Fruit fly (Drosophila melanogaster) whole organism, embryonic: ENCODE results near the gene CG10343.

ENCODE experiments used
- Abd-B ChIP-seq: fragments of 200-800 bp; sonication (Bioruptor generic); optimal IDR thresholded peaks from 2 replicates; lab custom pipeline; 2018; ENCODE audit warnings: missing biosample characterization, mild to moderate bottlenecking, missing genetic modification characterization, moderate library complexity
- Bgb ChIP-seq: fragments of 200-800 bp; sonication (Bioruptor generic); IDR thresholded peaks from 2 replicates; pipeline ENCODE4 v1.3.6; 2022; ENCODE audit warnings: missing biosample characterization, missing genetic modification characterization; ENCODE audit not compliant: partially characterized antibody
- BtbVII ChIP-seq: fragments of 200-800 bp; sonication (Bioruptor generic); optimal IDR thresholded peaks from 3 replicates; lab custom pipeline; 2017; ENCODE audit warnings: missing biosample characterization, mild to moderate bottlenecking, missing genetic modification characterization
- CG10431 ChIP-seq: fragments of 200-800 bp; sonication (Bioruptor generic); optimal IDR thresholded peaks from 3 replicates; lab custom pipeline; 2018; ENCODE audit warnings: missing biosample characterization, mild to moderate bottlenecking, missing genetic modification characterization
- CG11696 ChIP-seq: fragments of 200-800 bp; sonication (Bioruptor generic); IDR thresholded peaks from 2 replicates; pipeline ENCODE4 v1.3.6; 2022; ENCODE audit warnings: missing biosample characterization, missing genetic modification characterization
- CG16779 ChIP-seq: fragments of 200-800 bp; sonication (Bioruptor generic); IDR thresholded peaks from 2 replicates; pipeline ENCODE4 v1.3.6; 2022; ENCODE audit warnings: missing biosample characterization, missing genetic modification characterization
- CG16815 ChIP-seq: fragments of 200-800 bp; sonication (Bioruptor generic); optimal IDR thresholded peaks from 3 replicates; lab custom pipeline; 2017; ENCODE audit warnings: missing biosample characterization, mild to moderate bottlenecking, missing genetic modification characterization
- CG2889 ChIP-seq: fragments of 200-800 bp; sonication (Bioruptor generic); IDR thresholded peaks from 3 replicates; pipeline ENCODE4 v1.3.6; 2022; ENCODE audit warnings: missing biosample characterization, missing genetic modification characterization
- CG33557 ChIP-seq: fragments of 200-800 bp; sonication (Bioruptor generic); optimal IDR thresholded peaks from 2 replicates; lab custom pipeline; 2019; ENCODE audit warnings: missing biosample characterization, mild to moderate bottlenecking, missing genetic modification characterization, moderate library complexity
- CG34376 ChIP-seq: fragments of 200-800 bp; sonication (Bioruptor generic); optimal IDR thresholded peaks from 2 replicates; lab custom pipeline; 2018; ENCODE audit warnings: missing biosample characterization, mild to moderate bottlenecking, missing genetic modification characterization
- CG4617 ChIP-seq: fragments of 200-800 bp; sonication (Bioruptor generic); optimal IDR thresholded peaks from 3 replicates; lab custom pipeline; 2016; ENCODE audit warnings: missing biosample characterization, missing genetic modification characterization, borderline replicate concordance
- CG4707 ChIP-seq: fragments of 200-800 bp; sonication (Bioruptor generic); optimal IDR thresholded peaks from 2 replicates; lab custom pipeline; 2018; ENCODE audit warnings: missing biosample characterization, mild to moderate bottlenecking, missing genetic modification characterization, moderate library complexity
- CG6689 ChIP-seq: fragments of 200-800 bp; sonication (Bioruptor generic); IDR thresholded peaks from 2 replicates; pipeline ENCODE4 v1.3.6; 2022; ENCODE audit warnings: missing biosample characterization, missing genetic modification characterization
- CG7786 ChIP-seq: fragments of 200-800 bp; sonication (Bioruptor generic); optimal IDR thresholded peaks from 2 replicates; lab custom pipeline; 2016; ENCODE audit warnings: missing biosample characterization, missing genetic modification characterization
- CG9215 ChIP-seq: fragments of 200-800 bp; sonication (Bioruptor generic); IDR thresholded peaks from 2 replicates; pipeline ENCODE4 v1.3.6; 2022; ENCODE audit warnings: missing biosample characterization, missing genetic modification characterization
- CG9932 ChIP-seq: fragments of 200-800 bp; sonication (Bioruptor generic); IDR thresholded peaks from 2 replicates; pipeline ENCODE4 v1.3.6; 2022; ENCODE audit warnings: missing biosample characterization, missing genetic modification characterization
- CkIIα-i1 ChIP-seq: fragments of 200-800 bp; sonication (Bioruptor generic); IDR thresholded peaks from 2 replicates; pipeline ENCODE4 v1.3.6; 2022; ENCODE audit warnings: missing biosample characterization, missing genetic modification characterization
- Doc2 ChIP-seq: fragments of 200-800 bp; sonication (Bioruptor generic); IDR thresholded peaks from 2 replicates; pipeline ENCODE4 v1.3.6; 2022; ENCODE audit warnings: missing biosample characterization, missing genetic modification characterization
- Elba2 ChIP-seq: fragments of 200-800 bp; sonication (Bioruptor generic); optimal IDR thresholded peaks from 3 replicates; lab custom pipeline; 2016; ENCODE audit warnings: missing biosample characterization, missing genetic modification characterization
- Ets65A ChIP-seq: fragments of 200-800 bp; sonication (Bioruptor generic); peaks from one replicate; lab custom pipeline; 2016; ENCODE audit warnings: missing biosample characterization, missing genetic modification characterization
- HmgD ChIP-seq: fragments of 200-800 bp; sonication (Bioruptor generic); optimal IDR thresholded peaks from 3 replicates; lab custom pipeline; 2016; ENCODE audit warnings: missing biosample characterization, missing genetic modification characterization
- HmgZ ChIP-seq: fragments of 200-800 bp; sonication (Bioruptor generic); optimal IDR thresholded peaks from 2 replicates; lab custom pipeline; 2018; ENCODE audit warnings: missing biosample characterization, mild to moderate bottlenecking, missing genetic modification characterization
- Mes4 ChIP-seq: fragments of 200-800 bp; sonication (Bioruptor generic); optimal IDR thresholded peaks from 2 replicates; lab custom pipeline; 2016; ENCODE audit warnings: missing biosample characterization, missing genetic modification characterization
- Ssrp ChIP-seq: fragments of 200-800 bp; sonication (Bioruptor generic); optimal IDR thresholded peaks from 2 replicates; lab custom pipeline; 2018; ENCODE audit warnings: missing biosample characterization, mild to moderate bottlenecking, missing genetic modification characterization, moderate library complexity
- ab ChIP-seq: fragments of 200-800 bp; sonication (Bioruptor generic); optimal IDR thresholded peaks from 2 replicates; lab custom pipeline; 2016; ENCODE audit warnings: missing biosample characterization, missing genetic modification characterization
- ap ChIP-seq: fragments of 200-800 bp; sonication (Bioruptor generic); IDR thresholded peaks from 2 replicates; pipeline ENCODE4 v1.3.6; 2022; ENCODE audit warnings: missing biosample characterization, missing genetic modification characterization
- ash1 ChIP-seq: fragments of 200-800 bp; sonication (Bioruptor generic); optimal IDR thresholded peaks from 2 replicates; lab custom pipeline; 2018; ENCODE audit warnings: missing biosample characterization, mild to moderate bottlenecking, missing genetic modification characterization
- crc ChIP-seq: fragments of 200-800 bp; sonication (Bioruptor generic); optimal IDR thresholded peaks from 2 replicates; lab custom pipeline; 2016; ENCODE audit warnings: missing biosample characterization, missing genetic modification characterization
- dati ChIP-seq: fragments of 200-800 bp; sonication (Bioruptor generic); IDR thresholded peaks from 2 replicates; pipeline ENCODE4 v1.3.6; 2022; ENCODE audit warnings: missing biosample characterization, missing genetic modification characterization
- disco-r ChIP-seq: fragments of 200-800 bp; sonication (Bioruptor generic); optimal IDR thresholded peaks from 2 replicates; lab custom pipeline; 2016; ENCODE audit warnings: missing biosample characterization, missing genetic modification characterization
- dmrt99B ChIP-seq: fragments of 200-800 bp; sonication (Bioruptor generic); optimal IDR thresholded peaks from 2 replicates; lab custom pipeline; 2018; ENCODE audit warnings: missing biosample characterization, mild to moderate bottlenecking, missing genetic modification characterization, moderate library complexity
- emc ChIP-seq: fragments of 200-800 bp; sonication (Bioruptor generic); optimal IDR thresholded peaks from 2 replicates; lab custom pipeline; 2016; ENCODE audit warnings: missing biosample characterization, missing genetic modification characterization
- ems ChIP-seq: fragments of 200-800 bp; sonication (Bioruptor generic); optimal IDR thresholded peaks from 3 replicates; lab custom pipeline; 2016; ENCODE audit warnings: missing biosample characterization, missing genetic modification characterization
- fd3F ChIP-seq: fragments of 200-800 bp; sonication (Bioruptor generic); optimal IDR thresholded peaks from 2 replicates; lab custom pipeline; 2018; ENCODE audit warnings: missing biosample characterization, mild to moderate bottlenecking, missing genetic modification characterization, moderate library complexity
- fd96Cb ChIP-seq: fragments of 200-800 bp; sonication (Bioruptor generic); optimal IDR thresholded peaks from 2 replicates; lab custom pipeline; 2018; ENCODE audit warnings: missing biosample characterization, mild to moderate bottlenecking, missing genetic modification characterization, moderate library complexity
- grn ChIP-seq: fragments of 200-800 bp; sonication (Bioruptor generic); optimal IDR thresholded peaks from 3 replicates; lab custom pipeline; 2017; ENCODE audit warnings: missing biosample characterization, missing genetic modification characterization
- kah ChIP-seq: fragments of 200-800 bp; sonication (Bioruptor generic); optimal IDR thresholded peaks from 2 replicates; lab custom pipeline; 2018; ENCODE audit warnings: missing biosample characterization, mild to moderate bottlenecking, missing genetic modification characterization
- lbe ChIP-seq: fragments of 200-800 bp; sonication (Bioruptor generic); optimal IDR thresholded peaks from 2 replicates; lab custom pipeline; 2016; ENCODE audit warnings: missing biosample characterization, mild to moderate bottlenecking, missing genetic modification characterization
- lola ChIP-seq, 3 experiments: fragments of >200 bp in 2 of 3; fragments of 200-800 bp in 1 of 3; sonication (Bioruptor generic) in 1 of 3; optimal IDR thresholded peaks; 2 replicates each; lab custom pipeline; 2017 to 2019; ENCODE audit warnings: missing biosample characterization in 3 of 3, missing genetic modification characterization in 3 of 3, mild to moderate bottlenecking in 1 of 3, moderate library complexity in 1 of 3
- psq ChIP-seq: fragments of 200-800 bp; sonication (Bioruptor generic); optimal IDR thresholded peaks from 2 replicates; lab custom pipeline; 2017; ENCODE audit warnings: missing biosample characterization, missing genetic modification characterization
- sens ChIP-seq: fragments of 200-800 bp; sonication (Bioruptor generic); peaks from one replicate; lab custom pipeline; 2016; ENCODE audit warnings: missing biosample characterization, missing genetic modification characterization
- sim ChIP-seq: fragments of 200-800 bp; sonication (Bioruptor generic); IDR thresholded peaks from 2 replicates; pipeline ENCODE4 v1.3.6; 2022; ENCODE audit warnings: missing biosample characterization, missing genetic modification characterization
- slp2 ChIP-seq: fragments of 200-800 bp; sonication (Bioruptor generic); optimal IDR thresholded peaks from 2 replicates; lab custom pipeline; 2016; ENCODE audit warnings: missing biosample characterization, missing genetic modification characterization
- tin ChIP-seq: fragments of 200-800 bp; sonication (Bioruptor generic); optimal IDR thresholded peaks from 3 replicates; lab custom pipeline; 2016; ENCODE audit warnings: missing biosample characterization, missing genetic modification characterization
- tna ChIP-seq: fragments of 200-800 bp; sonication (Bioruptor generic); IDR thresholded peaks from 2 replicates; pipeline ENCODE4 v1.3.6; 2022; ENCODE audit warnings: missing biosample characterization, missing genetic modification characterization; ENCODE audit not compliant: partially characterized antibody
- ttk ChIP-seq: fragments of 200-800 bp; sonication (Bioruptor generic); IDR thresholded peaks from 2 replicates; pipeline ENCODE4 v2.1.2; 2022; ENCODE audit warnings: missing biosample characterization, missing genetic modification characterization
- twi ChIP-seq: fragments of 200-800 bp; optimal IDR thresholded peaks from 2 replicates; lab custom pipeline; 2019; ENCODE audit warnings: missing biosample characterization, mild to moderate bottlenecking, missing genetic modification characterization, moderate library complexity
- unc-4 ChIP-seq: fragments of 200-800 bp; sonication (Bioruptor generic); IDR thresholded peaks from 2 replicates; pipeline ENCODE4 v1.3.6; 2022; ENCODE audit warnings: missing biosample characterization, missing genetic modification characterization; ENCODE audit not compliant: partially characterized antibody

Gene CG10343

dm6 chr2L:18674994-18675393, 28.3 kb upstream of the CG10343 start, which contains the start of gene Mst36Fb:
Gene Mst36Fb, minus strand, starts transcription at chr2L:18675094.
- TF ChIP-seq CG6689 (GFP tag; lab: Robert Waterston, UW) (no peak), Abd-B (no peak), kah (GFP tag; lab: Kevin White, UChicago) (no peak), psq (no peak), Bgb (GFP tag; lab: Robert Waterston, UW) (no peak), CG7786 (no peak), dati (GFP tag; lab: Robert Waterston, UW) (no peak), dmrt99B (no peak), CG33557 (no peak), CG34376 (GFP tag; lab: Kevin White, UChicago) (no peak), CG2889 (GFP tag; lab: Robert Waterston, UW) (no peak), lola (GFP tag; optimal IDR thresholded peaks at IDR 0.05; lab: Kevin White, UChicago) (no peak), lbe (GFP tag; lab: Kevin White, UChicago) (no peak), unc-4 (no peak)

- peak; percentile 35 for TF ChIP-seq tin
- no peak for TF ChIP-seq tna (GFP tag; lab: Robert Waterston, UW)
- TF ChIP-seq CG4617 (GFP tag; lab: Kevin White, UChicago), result peak; percentile 69
- peak; percentile 83 for TF ChIP-seq HmgD (GFP tag; lab: Kevin White, UChicago)
- TF ChIP-seq slp2, result no peak
- TF ChIP-seq BtbVII (GFP tag; lab: Kevin White, UChicago), result peak; percentile 88
- no peak for TF ChIP-seq ttk (GFP tag; lab: Robert Waterston, UW)
- peak; percentile 78 for TF ChIP-seq crc (GFP tag; lab: Kevin White, UChicago)
- TF ChIP-seq Ssrp (tag; lab: Kevin White, UChicago), result peak; percentile 9
- TF ChIP-seq Mes4 (GFP tag; lab: Kevin White, UChicago), result peak; percentile 80
- TF ChIP-seq Doc2 (GFP tag; lab: Robert Waterston, UW), result no peak
- no peak for TF ChIP-seq Ets65A (GFP tag; lab: Kevin White, UChicago)
- peak; percentile 96 for TF ChIP-seq sens (GFP tag; lab: Kevin White, UChicago)
- TF ChIP-seq CG4707 (GFP tag; lab: Kevin White, UChicago), result peak; percentile 77
- TF ChIP-seq CG16815 (GFP tag; lab: Kevin White, UChicago), result no peak
- peak; percentile 49; the same call in 1 of the 2 replicates for TF ChIP-seq CkIIα-i1 (GFP tag; lab: Robert Waterston, UW)
- TF ChIP-seq sim (GFP tag; lab: Robert Waterston, UW), result peak; percentile 76
- TF ChIP-seq CG11696, result peak; percentile 55; the same call in 1 of the 2 replicates
- no peak for TF ChIP-seq ab (GFP tag; lab: Kevin White, UChicago)
- peak; percentile 68 for TF ChIP-seq HmgZ (tag; lab: Kevin White, UChicago)
- peak; percentile 82 for TF ChIP-seq CG10431
- TF ChIP-seq Elba2 (GFP tag; lab: Kevin White, UChicago), result no peak
- no peak for TF ChIP-seq emc
- no peak for TF ChIP-seq ap (GFP tag; lab: Robert Waterston, UW)
- TF ChIP-seq fd3F, result peak; percentile 88
- peak; percentile 33 for TF ChIP-seq ems (GFP tag; lab: Kevin White, UChicago)
- TF ChIP-seq CG6689 (GFP tag; lab: Robert Waterston, UW), result peak; percentile 40; the same call in 1 of the 2 replicates
- TF ChIP-seq CG9215 (GFP tag; lab: Robert Waterston, UW), result peak; percentile 20; the same call in 1 of the 2 replicates
- peak; percentile 77 for TF ChIP-seq disco-r
- TF ChIP-seq fd96Cb (tag; lab: Kevin White, UChicago), result peak; percentile 31
- TF ChIP-seq twi (tag; lab: Kevin White, UChicago), result peak; percentile 8
- TF ChIP-seq grn (GFP tag; lab: Kevin White, UChicago), result peak; percentile 86
- peak; percentile 79 for TF ChIP-seq CG16779 (GFP tag; lab: Robert Waterston, UW)
- peak; percentile 88 for TF ChIP-seq ash1
- TF ChIP-seq CG9932 (GFP tag; lab: Robert Waterston, UW), result peak; percentile 32; the same call in 1 of the 2 replicates
- TF ChIP-seq kah (GFP tag; lab: Kevin White, UChicago), result peak; percentile 63
Observed at dm6 chr2L:18676948-18677820, 26.1 kb upstream of the CG10343 start, which contains the start of the genes Mst36Fa and CG31751. Gene Mst36Fa, minus strand, starts transcription at chr2L:18676998. Gene CG31751, plus strand, starts transcription at chr2L:18677221.
